Fruit fly (Drosophila melanogaster): ENCODE results near the gene Srlp.
A peak's percentile ranks its signal among the peaks of the same experiment; 100 is the strongest.

Gene Srlp

dm6 chr3R:12448889-12449314 is 15.0 kb downstream of the Srlp start, which contains the start of gene CG18549 (continued):
- TF ChIP-seq CG10543 (GFP tag; optimal IDR thresholded peaks at IDR 0.05) (peak; percentile 98), dm (GFP tag; optimal IDR thresholded peaks at IDR 0.05) (peak; percentile 98), CG14441 (GFP tag; IDR thresholded peaks at IDR 0.05) (peak; percentile 100), chn (GFP tag; optimal IDR thresholded peaks at IDR 0.05) (peak; percentile 100), Fer1 (GFP tag; optimal IDR thresholded peaks at IDR 0.05) (peak; percentile 100), Kr (GFP tag; optimal IDR thresholded peaks at IDR 0.05) (peak; percentile 73), hbn (GFP tag; IDR thresholded peaks at IDR 0.05; ENCODE audit: partially characterized antibody) (peak; percentile 86), maf-S (GFP tag; optimal IDR thresholded peaks at IDR 0.05) (peak; percentile 99), fu2 (GFP tag; optimal IDR thresholded peaks at IDR 0.05) (peak; percentile 98), da (GFP tag; optimal IDR thresholded peaks at IDR 0.05) (peak; percentile 97), peb (GFP tag; IDR thresholded peaks at IDR 0.05) (peak; percentile 100), CG4820 (GFP tag; optimal IDR thresholded peaks at IDR 0.05) (peak; percentile 99), D19B (GFP tag; optimal IDR thresholded peaks at IDR 0.05) (peak; percentile 97), CG2678 (tag; optimal IDR thresholded peaks at IDR 0.05) (peak; percentile 100), rib (GFP tag; IDR thresholded peaks at IDR 0.05) (peak; percentile 100), h (optimal IDR thresholded peaks at IDR 0.05) (no peak), CG6689 (GFP tag; IDR thresholded peaks at IDR 0.05) (peak; percentile 100), CG8765 (GFP tag; IDR thresholded peaks at IDR 0.05) (peak; percentile 98), CG15696 (tag; optimal IDR thresholded peaks at IDR 0.05) (peak; percentile 99), Pdp1 (GFP tag; optimal IDR thresholded peaks at IDR 0.05) (peak; percentile 99), CG17361 (GFP tag; IDR thresholded peaks at IDR 0.05) (peak; percentile 100), Ets97D (GFP tag; optimal IDR thresholded peaks at IDR 0.05) (peak; percentile 96), Hey (tag; optimal IDR thresholded peaks at IDR 0.05) (peak; percentile 97), CG15601 (tag; optimal IDR thresholded peaks at IDR 0.05) (peak; percentile 99), B-H1 (GFP tag; IDR thresholded peaks at IDR 0.05) (peak; percentile 100), gem (tag; optimal IDR thresholded peaks at IDR 0.05) (peak; percentile 100), unpg (GFP tag; optimal IDR thresholded peaks at IDR 0.05) (peak; percentile 100), CG32532 (GFP tag; IDR thresholded peaks at IDR 0.05) (peak; percentile 100), hkb (optimal IDR thresholded peaks at IDR 0.05) (no peak), hkb (GFP tag; IDR thresholded peaks at IDR 0.05) (peak; percentile 100), run (tag; optimal IDR thresholded peaks at IDR 0.05) (peak; percentile 100), ro (GFP tag; IDR thresholded peaks at IDR 0.05) (peak; percentile 99), PHDP (tag; optimal IDR thresholded peaks at IDR 0.05) (peak; percentile 100), CG10274 (GFP tag; optimal IDR thresholded peaks at IDR 0.05) (peak; percentile 98), wor (GFP tag; IDR thresholded peaks at IDR 0.05) (peak; percentile 100), CG17612 (GFP tag; IDR thresholded peaks at IDR 0.05) (peak; percentile 99), dan (GFP tag; IDR thresholded peaks at IDR 0.05) (peak; percentile 97), mld (GFP tag; IDR thresholded peaks at IDR 0.05; ENCODE audit: partially characterized antibody) (no peak; the same call in 2 of the 3 replicates), sug (tag; optimal IDR thresholded peaks at IDR 0.05) (peak; percentile 99), HLH3B (GFP tag; IDR thresholded peaks at IDR 0.05) (peak; percentile 100), klu (GFP tag; IDR thresholded peaks at IDR 0.05) (peak; percentile 99), CG12219 (GFP tag; optimal IDR thresholded peaks at IDR 0.05) (peak; percentile 100), Dfd (GFP tag; optimal IDR thresholded peaks at IDR 0.05) (no peak), HLHmδ (GFP tag; optimal IDR thresholded peaks at IDR 0.05) (no peak), Stat92E (GFP tag; optimal IDR thresholded peaks at IDR 0.05) (peak in 1 of 3 experiments; percentile 100), CG8478 (optimal IDR thresholded peaks at IDR 0.05) (no peak), Oli (tag; optimal IDR thresholded peaks at IDR 0.05) (peak; percentile 100), BtbVII (GFP tag; optimal IDR thresholded peaks at IDR 0.05) (peak; percentile 100), amos (GFP tag; IDR thresholded peaks at IDR 0.05; ENCODE audit: partially characterized antibody) (peak; percentile 85), Atf6 (GFP tag; IDR thresholded peaks at IDR 0.05) (peak; percentile 100), CG12942 (GFP tag; optimal IDR thresholded peaks at IDR 0.05) (peak; percentile 99), oc (tag; optimal IDR thresholded peaks at IDR 0.05) (peak; percentile 100)
